Worm (Caenorhabditis elegans): Measurements from ENCODE around the gene H37A05.2.

Gene H37A05.2

DNA sequence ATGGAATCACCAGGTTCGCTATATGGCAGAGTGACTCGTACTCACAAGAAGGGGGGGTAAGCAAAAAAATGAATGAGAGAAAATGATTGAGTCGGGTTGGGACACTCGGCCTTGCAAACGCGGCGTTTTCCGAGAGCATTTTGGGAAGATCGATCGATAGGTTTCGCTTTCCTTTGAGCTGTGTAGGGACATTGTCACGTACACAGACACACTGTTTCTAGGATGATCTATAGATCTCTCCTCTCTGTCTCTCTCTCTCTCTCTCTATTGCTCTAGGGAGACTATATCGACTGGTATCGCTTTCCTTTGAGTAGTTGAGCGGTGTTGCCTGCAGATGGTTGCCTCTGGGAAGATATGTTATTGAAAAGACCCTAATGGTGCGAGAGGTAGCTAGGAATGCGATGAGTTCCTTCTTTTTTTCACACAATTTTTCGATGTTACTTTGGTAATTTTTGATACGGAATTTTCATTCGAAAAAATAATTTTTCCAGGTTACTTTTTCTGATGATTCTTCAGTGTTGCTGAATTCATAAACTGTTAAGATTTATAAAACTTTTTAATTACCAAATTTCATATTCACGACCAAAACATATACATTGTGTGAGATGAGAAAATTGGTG is 15.8 kb upstream of the H37A05.2 start, which contains the start of gene H37A05.4 (continued):
- no peak for TF ChIP-seq nhr-179 (tag; optimal IDR thresholded peaks at IDR 0.05)
- no peak for TF ChIP-seq mes-4 (tag; optimal IDR thresholded peaks at IDR 0.05)
- TF ChIP-seq madf-10 (tag; optimal IDR thresholded peaks at IDR 0.05) = peak; percentile 20
- TF ChIP-seq tbp1 (GFP tag; optimal IDR thresholded peaks at IDR 0.05) = peak; percentile 39
- peak; percentile 21; the same call in 1 of the 2 replicates for TF ChIP-seq ceh-100 (GFP tag; IDR thresholded peaks at IDR 0.05)
- peak; percentile 90 for TF ChIP-seq nfyb-1 (GFP tag; IDR thresholded peaks at IDR 0.05)
- TF ChIP-seq ceh-40 (GFP tag; IDR thresholded peaks at IDR 0.05) = no peak; the same call in 1 of the 2 replicates
- peak; percentile 65 for TF ChIP-seq lin-40 (tag; optimal IDR thresholded peaks at IDR 0.05)
- peak; percentile 73 for TF ChIP-seq K11D2.4 (GFP tag; IDR thresholded peaks at IDR 0.05)
- peak; percentile 50; the same call in 1 of the 2 replicates for TF ChIP-seq madf-6 (GFP tag; IDR thresholded peaks at IDR 0.05)
- TF ChIP-seq lin-26 (GFP tag; IDR thresholded peaks at IDR 0.05) = peak; percentile 54
- no peak for TF ChIP-seq bed-1 (GFP tag; IDR thresholded peaks at IDR 0.05)
- no peak for TF ChIP-seq nfya-1 (tag; optimal IDR thresholded peaks at IDR 0.05; ENCODE audit: borderline replicate concordance, insufficient read depth)
- TF ChIP-seq hmg-20 (GFP tag; IDR thresholded peaks at IDR 0.05) = peak; percentile 25
- TF ChIP-seq nhr-27 (tag; optimal IDR thresholded peaks at IDR 0.05) = peak; percentile 50
- TF ChIP-seq snpc-1.3 (tag; optimal IDR thresholded peaks at IDR 0.05; ENCODE audit: insufficient read depth) = no peak

DNA sequence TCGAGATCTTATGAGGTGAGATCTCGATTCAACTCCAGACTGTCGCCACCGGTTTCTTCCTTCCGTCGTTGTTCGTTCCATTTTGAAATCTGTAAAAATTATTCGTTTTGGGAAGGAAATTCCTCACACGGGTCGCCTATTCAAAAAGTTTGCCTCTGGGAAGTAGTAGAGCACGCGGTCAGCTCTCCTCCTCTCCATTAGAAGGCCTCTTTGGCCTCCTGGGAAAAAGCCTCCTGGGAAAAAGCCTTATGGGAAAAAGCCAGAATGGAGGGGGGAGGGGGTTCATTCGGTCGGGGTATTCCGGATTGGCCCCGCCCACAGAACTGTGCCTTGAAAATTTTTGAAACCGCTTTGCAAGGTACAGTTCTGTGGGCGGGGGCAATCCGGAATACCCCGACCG is 13.6 kb upstream of the H37A05.2 start:
- TF ChIP-seq lir-1 (GFP tag; conservative IDR thresholded peaks at IDR 0.05) (no peak), C06A6.2 (GFP tag; conservative IDR thresholded peaks at IDR 0.05) (no peak), rcor-1 (GFP tag; IDR thresholded peaks at IDR 0.05) (peak; percentile 24; the same call in 1 of the 2 replicates), aptf-3 (GFP tag; IDR thresholded peaks at IDR 0.05) (peak; percentile 99), fkh-3 (tag; optimal IDR thresholded peaks at IDR 0.05) (no peak), lin-26 (GFP tag; IDR thresholded peaks at IDR 0.05) (0 out of 2 replicates have a peak, but pooled peaks have one; percentile 27), egl-18 (GFP tag; IDR thresholded peaks at IDR 0.05) (no peak), lag-1 (GFP tag; IDR thresholded peaks at IDR 0.05) (no peak), ceh-100 (GFP tag; IDR thresholded peaks at IDR 0.05) (no peak), ceh-27 (GFP tag; optimal IDR thresholded peaks at IDR 0.05) (no peak), madf-8 (GFP tag; conservative IDR thresholded peaks at IDR 0.05) (0 out of 2 replicates have a peak, but pooled peaks have one; percentile 6), rpc-1 (optimal IDR thresholded peaks at IDR 0.05) (no peak), rpc-1 (tag; optimal IDR thresholded peaks at IDR 0.05) (no peak), hmg-20 (GFP tag; IDR thresholded peaks at IDR 0.05) (no peak), let-607 (tag; optimal IDR thresholded peaks at IDR 0.05) (no peak), Y79H2A.3 (GFP tag; conservative IDR thresholded peaks at IDR 0.05) (0 out of 2 replicates have a peak, but pooled peaks have one; percentile 35), aptf-2 (GFP tag; conservative IDR thresholded peaks at IDR 0.05) (peak; percentile 99), zfh-2 (GFP tag; conservative IDR thresholded peaks at IDR 0.05) (no peak), nhr-120 (GFP tag; IDR thresholded peaks at IDR 0.05) (no peak), ceh-79 (tag; optimal IDR thresholded peaks at IDR 0.05) (no peak), mxl-1 (tag; optimal IDR thresholded peaks at IDR 0.05) (no peak), pha-4 (tag; optimal IDR thresholded peaks at IDR 0.05) (no peak), attf-3 (GFP tag; conservative IDR thresholded peaks at IDR 0.05) (no peak), F33H1.4 (GFP tag; IDR thresholded peaks at IDR 0.05) (no peak), ceh-91 (GFP tag; IDR thresholded peaks at IDR 0.05) (no peak), ZK185.1 (tag; optimal IDR thresholded peaks at IDR 0.05; ENCODE audit: poor library complexity, severe bottlenecking) (no peak), K12H6.12 (tag; optimal IDR thresholded peaks at IDR 0.05) (no peak), pbrm-1 (GFP tag; IDR thresholded peaks at IDR 0.05) (no peak), bed-2 (GFP tag; IDR thresholded peaks at IDR 0.05) (no peak)
